Fruit fly (Drosophila melanogaster): Measurements from ENCODE around the gene Alp12.

Gene Alp12

dm6 chr2L:19423467-19424122, at the start of gene Alp12, which contains the start of gene CG13085:
Alp12 (plus strand) TSS chr2L:19424050.
CG13085 (plus strand) TSS chr2L:19424050.
- peak; percentile 98 for TF ChIP-seq noc (tag; optimal IDR thresholded peaks at IDR 0.05)

- TF ChIP-seq noc (tag; optimal IDR thresholded peaks at IDR 0.05), result no peak
Observed at dm6 chr2L:19376145-19376544, 47.7 kb upstream of the Alp12 start.

dm6 chr2L:19377129-19378083, 46.4 kb upstream of the Alp12 start:
- TF ChIP-seq noc (tag; optimal IDR thresholded peaks at IDR 0.05), result no peak

- TF ChIP-seq noc (tag; optimal IDR thresholded peaks at IDR 0.05), result no peak
Observed at dm6 chr2L:19378620-19379019, 45.2 kb upstream of the Alp12 start.

dm6 chr2L:19380630-19381029, 43.2 kb upstream of the Alp12 start, which contains the start of gene CG17350:
CG17350 (plus strand) TSS chr2L:19380930.
- TF ChIP-seq noc (tag; optimal IDR thresholded peaks at IDR 0.05), result no peak

dm6 chr2L:19382353-19382752, 41.5 kb upstream of the Alp12 start:
- TF ChIP-seq noc (tag; optimal IDR thresholded peaks at IDR 0.05), result no peak

dm6 chr2L:19386106-19386715, 37.6 kb upstream of the Alp12 start, which contains the start of gene fon:
fon (minus strand) TSS chr2L:19386205.
- no peak for TF ChIP-seq noc (tag; optimal IDR thresholded peaks at IDR 0.05)

- TF ChIP-seq noc (tag; optimal IDR thresholded peaks at IDR 0.05), result no peak
Observed at dm6 chr2L:19388966-19389365, 34.9 kb upstream of the Alp12 start.

dm6 chr2L:19389749-19390148, 34.1 kb upstream of the Alp12 start, which contains the start of gene CG17549:
CG17549 (minus strand) TSS chr2L:19390075.
- no peak for TF ChIP-seq noc (tag; optimal IDR thresholded peaks at IDR 0.05)

- TF ChIP-seq noc (tag; optimal IDR thresholded peaks at IDR 0.05), result no peak
Observed at dm6 chr2L:19393703-19394210, 30.1 kb upstream of the Alp12 start, which contains the start of gene CG31798. CG31798 (plus strand) TSS chr2L:19394160.

- peak; percentile 16 for TF ChIP-seq noc (tag; optimal IDR thresholded peaks at IDR 0.05)
Observed at dm6 chr2L:19397617-19398316, 26.1 kb upstream of the Alp12 start.

- peak; percentile 76 for TF ChIP-seq noc (tag; optimal IDR thresholded peaks at IDR 0.05)
Observed at dm6 chr2L:19398317-19399234, 25.3 kb upstream of the Alp12 start, which contains the start of gene CG17544. CG17544 (minus strand) TSS chr2L:19398493.

dm6 chr2L:19401914-19402313, 21.9 kb upstream of the Alp12 start:
- TF ChIP-seq noc (tag; optimal IDR thresholded peaks at IDR 0.05), result no peak

- TF ChIP-seq noc (tag; optimal IDR thresholded peaks at IDR 0.05), result no peak
Observed at dm6 chr2L:19402667-19403066, 21.2 kb upstream of the Alp12 start.

Data from whole organism, larva.